Fruit fly (Drosophila melanogaster) whole organism, prepupa: Measurements from ENCODE around the gene CG18598.
A peak's percentile ranks its signal among the peaks of the same experiment; 100 is the strongest.

Experiments
- Blimp-1 ChIP-seq: fragments of 200-800 bp; sonication (Bioruptor generic); optimal IDR thresholded peaks from 3 replicates; lab custom pipeline; 2017; ENCODE audit warnings: missing biosample characterization, missing genetic modification characterization, mild to moderate bottlenecking, moderate library complexity, missing genetic modification reagents
- CG10631 ChIP-seq: fragments of 200-800 bp; sonication (Bioruptor generic); optimal IDR thresholded peaks from 2 replicates; lab custom pipeline; 2016; ENCODE audit warnings: missing biosample characterization, missing genetic modification characterization
- CG10669 ChIP-seq: fragments of 200-800 bp; sonication (Bioruptor generic); optimal IDR thresholded peaks from 3 replicates; lab custom pipeline; 2018; ENCODE audit warnings: missing biosample characterization, mild to moderate bottlenecking, missing genetic modification characterization, moderate library complexity
- CG11294 ChIP-seq: fragments of 200-800 bp; sonication (Bioruptor generic); IDR thresholded peaks from 2 replicates; pipeline ENCODE4 v1.3.6; 2022; ENCODE audit warnings: missing biosample characterization, missing genetic modification characterization
- CG11762 ChIP-seq: fragments of 200-800 bp; sonication (Bioruptor generic); optimal IDR thresholded peaks from 3 replicates; lab custom pipeline; 2016; ENCODE audit warnings: missing biosample characterization, missing genetic modification characterization; ENCODE audit not compliant: insufficient read depth
- CG11902 ChIP-seq: fragments of 200-800 bp; sonication (Bioruptor generic); optimal IDR thresholded peaks from 3 replicates; lab custom pipeline; 2016; ENCODE audit warnings: missing biosample characterization, missing genetic modification characterization
- CG15336 ChIP-seq: fragments of 200-800 bp; sonication (Bioruptor generic); IDR thresholded peaks from 2 replicates; pipeline ENCODE4 v1.3.6; 2022; ENCODE audit warnings: missing biosample characterization, missing genetic modification characterization
- CG1621 ChIP-seq: fragments of 200-800 bp; sonication (Bioruptor generic); optimal IDR thresholded peaks from 3 replicates; lab custom pipeline; 2018; ENCODE audit warnings: missing biosample characterization, mild to moderate bottlenecking, missing genetic modification characterization
- CG16779 ChIP-seq: fragments of 200-800 bp; sonication (Bioruptor generic); optimal IDR thresholded peaks from 3 replicates; lab custom pipeline; 2017; ENCODE audit warnings: missing biosample characterization, mild to moderate bottlenecking, missing genetic modification characterization
- CG31627 ChIP-seq: fragments of 200-800 bp; sonication (Bioruptor generic); optimal IDR thresholded peaks from 3 replicates; lab custom pipeline; 2016; ENCODE audit warnings: missing biosample characterization, missing genetic modification characterization
- CG32006 ChIP-seq: fragments of 200-800 bp; sonication (Bioruptor generic); optimal IDR thresholded peaks from 3 replicates; lab custom pipeline; 2017; ENCODE audit warnings: missing biosample characterization, mild to moderate bottlenecking, missing genetic modification characterization
- CG3919 ChIP-seq: fragments of 200-800 bp; sonication (Bioruptor generic); optimal IDR thresholded peaks from 3 replicates; lab custom pipeline; 2016; ENCODE audit warnings: missing biosample characterization, missing genetic modification characterization
- CG4318 ChIP-seq: fragments of 200-800 bp; sonication (Bioruptor generic); optimal IDR thresholded peaks from 3 replicates; lab custom pipeline; 2017; ENCODE audit warnings: missing biosample characterization, mild to moderate bottlenecking, missing genetic modification characterization
- CG6163 ChIP-seq: fragments of 200-800 bp; sonication (Bioruptor generic); IDR thresholded peaks from 3 replicates; pipeline ENCODE4 v1.3.6; 2022; ENCODE audit warnings: missing biosample characterization, missing genetic modification characterization
- CG6792 ChIP-seq: fragments of 200-800 bp; sonication (Bioruptor generic); optimal IDR thresholded peaks from 3 replicates; lab custom pipeline; 2016; ENCODE audit warnings: missing biosample characterization, missing genetic modification characterization
- CG6854 ChIP-seq: fragments of 200-800 bp; sonication (Bioruptor generic); optimal IDR thresholded peaks from 2 replicates; lab custom pipeline; 2017; ENCODE audit warnings: missing biosample characterization, mild to moderate bottlenecking, missing genetic modification characterization
- CG8119 ChIP-seq: fragments of 200-800 bp; sonication (Bioruptor generic); IDR thresholded peaks from 3 replicates; pipeline ENCODE4 v1.3.6; 2022; ENCODE audit warnings: missing biosample characterization, missing genetic modification characterization
- CG8632 ChIP-seq: fragments of 200-800 bp; sonication (Bioruptor generic); optimal IDR thresholded peaks from 3 replicates; lab custom pipeline; 2016; ENCODE audit warnings: missing biosample characterization, missing genetic modification characterization
- CG9139 ChIP-seq: fragments of 200-800 bp; sonication (Bioruptor generic); optimal IDR thresholded peaks from 3 replicates; lab custom pipeline; 2017; ENCODE audit warnings: missing biosample characterization, mild to moderate bottlenecking, missing genetic modification characterization
- Eip75B ChIP-seq: fragments of 200-800 bp; sonication (Bioruptor generic); optimal IDR thresholded peaks from 3 replicates; lab custom pipeline; 2016; ENCODE audit warnings: missing biosample characterization, missing genetic modification characterization
- Eip78C ChIP-seq: fragments of 200-800 bp; sonication (Bioruptor generic); peaks from one replicate; lab custom pipeline; 2016; ENCODE audit warnings: missing biosample characterization, missing genetic modification characterization
- Eip93F ChIP-seq: fragments of 200-800 bp; sonication (Bioruptor generic); optimal IDR thresholded peaks from 2 replicates; lab custom pipeline; 2016; ENCODE audit warnings: missing biosample characterization, mild to moderate bottlenecking, missing genetic modification characterization
- Ets21C ChIP-seq: fragments of 200-800 bp; sonication (Bioruptor generic); optimal IDR thresholded peaks from 3 replicates; lab custom pipeline; 2016; ENCODE audit warnings: missing biosample characterization, missing genetic modification characterization
- Ets96B ChIP-seq: fragments of 200-800 bp; optimal IDR thresholded peaks from 2 replicates; lab custom pipeline; 2019; ENCODE audit warnings: missing biosample characterization, mild to moderate bottlenecking, missing genetic modification characterization, moderate library complexity
- Gug ChIP-seq: fragments of 200-800 bp; sonication (Bioruptor generic); IDR thresholded peaks from 2 replicates; pipeline ENCODE4 v1.3.6; 2022; ENCODE audit warnings: missing biosample characterization, missing genetic modification characterization
- Hr38 ChIP-seq: sonication (Bioruptor generic); optimal IDR thresholded peaks from 2 replicates; lab custom pipeline; 2016; ENCODE audit warnings: missing biosample characterization, missing genetic modification characterization
- Hr39 ChIP-seq: fragments of 200-800 bp; sonication (Bioruptor generic); optimal IDR thresholded peaks from 2 replicates; lab custom pipeline; 2016; ENCODE audit warnings: missing biosample characterization, missing genetic modification characterization
- Hr4 ChIP-seq: fragments of 200-800 bp; sonication (Bioruptor generic); optimal IDR thresholded peaks from 3 replicates; lab custom pipeline; 2016; ENCODE audit warnings: missing biosample characterization, missing genetic modification characterization
- Lpt ChIP-seq: fragments of 200-800 bp; sonication (Bioruptor generic); optimal IDR thresholded peaks from 3 replicates; lab custom pipeline; 2016; ENCODE audit warnings: missing biosample characterization, missing genetic modification characterization
- Met ChIP-seq: fragments of 200-800 bp; sonication (Bioruptor generic); optimal IDR thresholded peaks from 3 replicates; lab custom pipeline; 2016; ENCODE audit warnings: missing biosample characterization, missing genetic modification characterization
- Sox102F ChIP-seq: fragments of 200-800 bp; sonication (Bioruptor generic); optimal IDR thresholded peaks from 2 replicates; lab custom pipeline; 2016; ENCODE audit warnings: missing biosample characterization, mild to moderate bottlenecking, missing genetic modification characterization
- Sox14 ChIP-seq: fragments of 200-800 bp; sonication (Bioruptor generic); optimal IDR thresholded peaks from 3 replicates; lab custom pipeline; 2016; ENCODE audit warnings: missing biosample characterization, missing genetic modification characterization
- Sox15 ChIP-seq: fragments of 200-800 bp; sonication (Bioruptor generic); optimal IDR thresholded peaks from 3 replicates; lab custom pipeline; 2016; ENCODE audit warnings: missing biosample characterization, missing genetic modification characterization
- achi ChIP-seq: fragments of 200-800 bp; sonication (Bioruptor generic); optimal IDR thresholded peaks from 3 replicates; lab custom pipeline; 2016; ENCODE audit warnings: missing biosample characterization, missing genetic modification characterization
- acj6 ChIP-seq: fragments of 200-800 bp; sonication (Bioruptor generic); optimal IDR thresholded peaks from 3 replicates; lab custom pipeline; 2016; ENCODE audit warnings: missing biosample characterization, missing genetic modification characterization
- dac ChIP-seq: fragments of 200-800 bp; sonication (Bioruptor generic); optimal IDR thresholded peaks from 2 replicates; lab custom pipeline; 2017; ENCODE audit warnings: missing biosample characterization, mild to moderate bottlenecking, missing genetic modification characterization
- dsx ChIP-seq: fragments of 200-800 bp; optimal IDR thresholded peaks from 3 replicates; lab custom pipeline; 2019; ENCODE audit warnings: missing biosample characterization, mild to moderate bottlenecking, missing genetic modification characterization, moderate library complexity; ENCODE audit not compliant: poor library complexity, severe bottlenecking
- eg ChIP-seq: fragments of 200-800 bp; sonication (Bioruptor generic); IDR thresholded peaks from 3 replicates; pipeline ENCODE4 v1.3.6; 2022; ENCODE audit warnings: missing biosample characterization, missing genetic modification characterization
- esn ChIP-seq: fragments of 200-800 bp; sonication (Bioruptor generic); optimal IDR thresholded peaks from 2 replicates; lab custom pipeline; 2016; ENCODE audit warnings: missing biosample characterization, mild to moderate bottlenecking, missing genetic modification characterization, moderate library complexity
- fd85E ChIP-seq: fragments of 200-800 bp; sonication (Bioruptor generic); optimal IDR thresholded peaks from 3 replicates; lab custom pipeline; 2016; ENCODE audit warnings: missing biosample characterization, missing genetic modification characterization
- fkh ChIP-seq: fragments of 200-800 bp; sonication (Bioruptor generic); optimal IDR thresholded peaks from 3 replicates; lab custom pipeline; 2017; ENCODE audit warnings: missing biosample characterization, mild to moderate bottlenecking, missing genetic modification characterization, moderate library complexity
- lz ChIP-seq: fragments of 200-800 bp; sonication (Bioruptor generic); optimal IDR thresholded peaks from 3 replicates; lab custom pipeline; 2016; ENCODE audit warnings: missing biosample characterization, missing genetic modification characterization
- net ChIP-seq: fragments of 200-800 bp; sonication (Bioruptor generic); optimal IDR thresholded peaks from 3 replicates; lab custom pipeline; 2016; ENCODE audit warnings: missing biosample characterization, missing genetic modification characterization
- pdm3 ChIP-seq: fragments of 200-800 bp; sonication (Bioruptor generic); optimal IDR thresholded peaks from 3 replicates; lab custom pipeline; 2016; ENCODE audit warnings: missing biosample characterization, missing genetic modification characterization
- salr ChIP-seq, 2 experiments: fragments of 200-800 bp; sonication (Bioruptor generic); optimal IDR thresholded peaks; 3 replicates each; lab custom pipeline; 2016 to 2018; ENCODE audit warnings: missing biosample characterization in 2 of 2, missing genetic modification characterization in 2 of 2, mild to moderate bottlenecking in 1 of 2
- ss ChIP-seq, 2 experiments: fragments of 200-800 bp; sonication (Bioruptor generic); optimal IDR thresholded peaks; 2 replicates in 1 of 2; 3 replicates in 1 of 2; lab custom pipeline; 2017 to 2018; ENCODE audit warnings: mild to moderate bottlenecking in 2 of 2, missing biosample characterization in 2 of 2, missing genetic modification characterization in 2 of 2, moderate library complexity in 1 of 2
- topi ChIP-seq: fragments of 200-800 bp; sonication (Bioruptor generic); optimal IDR thresholded peaks from 3 replicates; lab custom pipeline; 2016; ENCODE audit warnings: missing biosample characterization, missing genetic modification characterization
- vri ChIP-seq: fragments of 200-800 bp; sonication (Bioruptor generic); optimal IDR thresholded peaks from 3 replicates; lab custom pipeline; 2016; ENCODE audit warnings: missing biosample characterization, mild to moderate bottlenecking, missing genetic modification characterization

The CG18598 gene

DNA sequence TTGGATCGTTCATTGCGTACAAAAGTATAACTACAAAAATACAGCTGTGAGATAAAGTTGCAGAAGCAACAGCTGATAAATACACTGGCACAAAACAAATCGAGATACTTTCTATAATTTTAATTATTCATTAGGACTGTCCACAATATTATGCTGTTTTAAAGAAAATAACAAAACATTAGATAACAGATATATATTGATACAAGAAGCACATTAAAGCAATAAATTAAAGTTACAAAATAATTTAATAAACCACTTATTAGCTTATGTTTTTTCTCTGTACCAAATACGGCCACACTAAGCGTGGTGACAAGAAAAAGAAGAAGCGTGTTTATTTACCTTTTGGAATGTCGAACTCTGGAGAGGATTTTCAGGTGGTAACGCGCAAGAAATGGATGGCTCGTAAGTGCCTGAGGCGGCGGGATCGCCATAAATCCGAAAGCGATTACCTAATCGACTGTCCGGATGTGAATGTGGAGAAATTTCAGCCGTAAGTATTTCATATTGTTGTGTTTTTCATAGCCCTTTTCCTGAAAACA is 30.6 kb upstream of the CG18598 start, which contains the start of the genes CG7988 and CG7183 (continued):
- peak; percentile 98 for TF ChIP-seq CG8632
- TF ChIP-seq Sox15 (GFP tag; lab: Kevin White, UChicago) = peak; percentile 97
- peak; percentile 95 for TF ChIP-seq CG11902 (GFP tag; lab: Kevin White, UChicago)
- TF ChIP-seq Hr38 (GFP tag; lab: Kevin White, UChicago) = peak; percentile 60
- peak; percentile 98 for TF ChIP-seq Sox14
- peak; percentile 86 to 95 for TF ChIP-seq ss (GFP tag; optimal IDR thresholded peaks at IDR 0.05; lab: Kevin White, UChicago)
- peak; percentile 92 for TF ChIP-seq CG11762 (GFP tag; lab: Kevin White, UChicago)
- TF ChIP-seq net (GFP tag; lab: Kevin White, UChicago) = peak; percentile 97
- TF ChIP-seq CG16779 (tag; lab: Kevin White, UChicago) = peak; percentile 89
- peak; percentile 96 for TF ChIP-seq CG3919 (GFP tag; lab: Kevin White, UChicago)
- TF ChIP-seq Gug (GFP tag; lab: Robert Waterston, UW) = peak; percentile 99
- peak; percentile 92 to 97 for TF ChIP-seq salr (GFP tag; optimal IDR thresholded peaks at IDR 0.05; lab: Kevin White, UChicago)
- peak; percentile 84 for TF ChIP-seq CG6854
- TF ChIP-seq esn (GFP tag; lab: Kevin White, UChicago) = peak; percentile 99
- TF ChIP-seq CG1621 (tag; lab: Kevin White, UChicago) = peak; percentile 94
- TF ChIP-seq Blimp-1 (GFP tag; lab: Kevin White, UChicago) = peak; percentile 85
- TF ChIP-seq Lpt = peak; percentile 92
- peak; percentile 98 for TF ChIP-seq CG6792 (GFP tag; lab: Kevin White, UChicago)
- peak; percentile 99 for TF ChIP-seq CG10631 (GFP tag; lab: Kevin White, UChicago)
- peak; percentile 98 for TF ChIP-seq fkh (GFP tag; lab: Kevin White, UChicago)
- TF ChIP-seq CG11294 (GFP tag; lab: Robert Waterston, UW) = peak; percentile 97
- TF ChIP-seq achi = peak; percentile 97
- peak; percentile 97 for TF ChIP-seq CG15336 (GFP tag; lab: Robert Waterston, UW)
- TF ChIP-seq Ets21C (GFP tag; lab: Kevin White, UChicago) = peak; percentile 97
- peak; percentile 80 for TF ChIP-seq dac (GFP tag; lab: Kevin White, UChicago)

DNA sequence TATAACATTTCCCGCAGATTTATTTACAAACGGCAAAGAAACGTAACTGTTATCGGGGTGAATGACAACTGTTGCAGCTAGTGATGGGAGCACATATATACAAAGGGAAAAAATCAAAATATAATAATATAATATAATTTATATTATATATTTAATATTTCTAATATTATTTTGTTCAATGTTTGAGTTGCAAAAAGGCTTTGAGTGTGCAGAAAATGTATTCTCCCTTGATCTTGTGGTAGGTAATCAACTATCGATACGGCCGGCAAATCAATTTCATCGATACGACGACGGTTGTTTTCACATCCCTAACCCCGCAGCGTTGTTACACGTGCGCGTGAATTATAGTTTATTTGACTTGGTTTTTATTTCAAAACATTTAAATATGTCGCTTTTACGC is 27.5 kb upstream of the CG18598 start, which contains the start of the genes mTerf5 and Non3:
Gene mTerf5 (minus strand): TSS at position 249 of the 400 bp plus-strand sequence.
Gene Non3 (plus strand): TSS at position 289 of the 400 bp plus-strand sequence.
- TF ChIP-seq Eip78C (GFP tag; lab: Kevin White, UChicago) = peak; percentile 73
- TF ChIP-seq CG32006 (GFP tag; lab: Kevin White, UChicago) = no peak
- no peak for TF ChIP-seq eg (GFP tag; lab: Robert Waterston, UW)
- no peak for TF ChIP-seq CG15336 (GFP tag; lab: Robert Waterston, UW)
- TF ChIP-seq CG31627 (GFP tag; lab: Kevin White, UChicago) = peak; percentile 42
- peak; percentile 41 for TF ChIP-seq lz
- TF ChIP-seq Eip93F (GFP tag; lab: Kevin White, UChicago) = no peak
- TF ChIP-seq CG9139 = no peak
- TF ChIP-seq CG16779 (tag; lab: Kevin White, UChicago) = no peak
- no peak for TF ChIP-seq CG6163 (GFP tag; lab: Robert Waterston, UW)
- TF ChIP-seq Ets21C (GFP tag; lab: Kevin White, UChicago) = peak; percentile 2
- TF ChIP-seq Blimp-1 (GFP tag; lab: Kevin White, UChicago) = no peak
- TF ChIP-seq CG3919 (GFP tag; lab: Kevin White, UChicago) = peak; percentile 53
- TF ChIP-seq CG8119 (GFP tag; lab: Robert Waterston, UW) = 0 out of 3 replicates have a peak, but pooled peaks have one; percentile 19
- TF ChIP-seq CG10669 (GFP tag; lab: Kevin White, UChicago) = no peak
- TF ChIP-seq achi = peak; percentile 66
- no peak for TF ChIP-seq Hr39 (GFP tag; lab: Kevin White, UChicago)
- peak; percentile 31 for TF ChIP-seq topi
- no peak for TF ChIP-seq CG11294 (GFP tag; lab: Robert Waterston, UW)
- TF ChIP-seq vri (GFP tag; lab: Kevin White, UChicago) = peak; percentile 32
- TF ChIP-seq Hr4 (GFP tag; lab: Kevin White, UChicago) = no peak
- TF ChIP-seq Hr38 (GFP tag; lab: Kevin White, UChicago) = no peak
- TF ChIP-seq esn (GFP tag; lab: Kevin White, UChicago) = peak; percentile 65
- peak; percentile 46 for TF ChIP-seq CG11762 (GFP tag; lab: Kevin White, UChicago)
- TF ChIP-seq CG4318 = no peak
- TF ChIP-seq dsx (GFP tag; lab: Kevin White, UChicago) = peak; percentile 55
- peak; percentile 33 for TF ChIP-seq CG6792 (GFP tag; lab: Kevin White, UChicago)
- peak in 1 of 2 experiments; percentile 14 for TF ChIP-seq ss (GFP tag; optimal IDR thresholded peaks at IDR 0.05; lab: Kevin White, UChicago)
- TF ChIP-seq pdm3 = no peak
- no peak for TF ChIP-seq Eip75B (GFP tag; lab: Kevin White, UChicago)
- TF ChIP-seq Ets96B = peak; percentile 58
- TF ChIP-seq Sox102F (GFP tag; lab: Kevin White, UChicago) = no peak
- TF ChIP-seq Met (GFP tag; lab: Kevin White, UChicago) = no peak
- TF ChIP-seq Gug (GFP tag; lab: Robert Waterston, UW) = no peak
- no peak for TF ChIP-seq fd85E (GFP tag; lab: Kevin White, UChicago)
- TF ChIP-seq acj6 (GFP tag; lab: Kevin White, UChicago) = peak; percentile 44
